Fruit fly (Drosophila melanogaster): Measurements from ENCODE around the gene drpr.
A peak's percentile ranks its signal among the peaks of the same experiment; 100 is the strongest.

Gene drpr

dm6 chr3L:1683091-1683490, 47.8 kb downstream of the drpr start (continued):
- TF ChIP-seq Sox102F (GFP tag; optimal IDR thresholded peaks at IDR 0.05) (peak; percentile 41), CG11902 (GFP tag; optimal IDR thresholded peaks at IDR 0.05) (peak; percentile 38), dsx (GFP tag; optimal IDR thresholded peaks at IDR 0.05; ENCODE audit: poor library complexity, severe bottlenecking) (peak; percentile 61), CG6854 (GFP tag; optimal IDR thresholded peaks at IDR 0.05) (no peak), topi (GFP tag; optimal IDR thresholded peaks at IDR 0.05) (peak; percentile 63), OdsH (GFP tag; optimal IDR thresholded peaks at IDR 0.05) (peak; percentile 49), CG11294 (GFP tag; IDR thresholded peaks at IDR 0.05) (0 out of 2 replicates have a peak, but pooled peaks have one; percentile 17), CG8119 (GFP tag; IDR thresholded peaks at IDR 0.05) (peak; percentile 53; the same call in 1 of the 3 replicates)

dm6 chr3L:1679394-1679793, 51.5 kb downstream of the drpr start:
- TF ChIP-seq Eip75B (GFP tag; optimal IDR thresholded peaks at IDR 0.05) (no peak), CG11762 (GFP tag; optimal IDR thresholded peaks at IDR 0.05; ENCODE audit: insufficient read depth) (no peak), Blimp-1 (GFP tag; optimal IDR thresholded peaks at IDR 0.05) (no peak), salr (GFP tag; optimal IDR thresholded peaks at IDR 0.05) (no peak), CG11902 (GFP tag; optimal IDR thresholded peaks at IDR 0.05) (peak; percentile 2), CG6276 (GFP tag; optimal IDR thresholded peaks at IDR 0.05) (no peak), Hr4 (GFP tag; optimal IDR thresholded peaks at IDR 0.05) (no peak), cyc (GFP tag; optimal IDR thresholded peaks at IDR 0.05) (no peak), Ets96B (tag; optimal IDR thresholded peaks at IDR 0.05) (peak; percentile 47), Met (GFP tag; optimal IDR thresholded peaks at IDR 0.05) (peak; percentile 26), CG32006 (GFP tag; optimal IDR thresholded peaks at IDR 0.05) (no peak), svp (GFP tag) (peak; percentile 62), Sox102F (GFP tag; optimal IDR thresholded peaks at IDR 0.05) (no peak), CG10669 (GFP tag; optimal IDR thresholded peaks at IDR 0.05) (peak; percentile 28), CG3919 (GFP tag; optimal IDR thresholded peaks at IDR 0.05) (peak; percentile 26), CG8632 (GFP tag; optimal IDR thresholded peaks at IDR 0.05) (no peak), CG9139 (GFP tag; optimal IDR thresholded peaks at IDR 0.05) (no peak), Smox (GFP tag; optimal IDR thresholded peaks at IDR 0.05) (no peak), CG34406 (GFP tag; optimal IDR thresholded peaks at IDR 0.05) (no peak), OdsH (GFP tag; optimal IDR thresholded peaks at IDR 0.05) (no peak), eg (GFP tag; IDR thresholded peaks at IDR 0.05) (no peak), fd85E (GFP tag; optimal IDR thresholded peaks at IDR 0.05) (no peak), Eip78C (GFP tag) (peak; percentile 78), Lpt (GFP tag; optimal IDR thresholded peaks at IDR 0.05) (no peak), Sox15 (GFP tag; optimal IDR thresholded peaks at IDR 0.05) (no peak), lz (GFP tag; optimal IDR thresholded peaks at IDR 0.05) (no peak), Eip93F (GFP tag; optimal IDR thresholded peaks at IDR 0.05) (no peak), pdm3 (GFP tag; optimal IDR thresholded peaks at IDR 0.05) (peak; percentile 24), fd59A (GFP tag; optimal IDR thresholded peaks at IDR 0.05) (no peak), Hr39 (GFP tag; optimal IDR thresholded peaks at IDR 0.05) (no peak), Ets21C (GFP tag; optimal IDR thresholded peaks at IDR 0.05) (no peak), CG3032 (tag; optimal IDR thresholded peaks at IDR 0.05) (peak; percentile 38), achi (GFP tag; optimal IDR thresholded peaks at IDR 0.05) (peak; percentile 17), Gug (GFP tag; IDR thresholded peaks at IDR 0.05) (no peak), dsx (GFP tag; optimal IDR thresholded peaks at IDR 0.05; ENCODE audit: poor library complexity, severe bottlenecking) (peak; percentile 44), CG1621 (tag; optimal IDR thresholded peaks at IDR 0.05) (peak; percentile 12), CG7368 (GFP tag; optimal IDR thresholded peaks at IDR 0.05) (no peak), esn (GFP tag; optimal IDR thresholded peaks at IDR 0.05) (no peak), spab (GFP tag; optimal IDR thresholded peaks at IDR 0.05) (peak; percentile 15), topi (GFP tag; optimal IDR thresholded peaks at IDR 0.05) (no peak), CG10631 (GFP tag; optimal IDR thresholded peaks at IDR 0.05) (peak; percentile 6), CG6163 (GFP tag; IDR thresholded peaks at IDR 0.05) (0 out of 3 replicates have a peak, but pooled peaks have one; percentile 43), dac (GFP tag; optimal IDR thresholded peaks at IDR 0.05) (no peak), CG4318 (GFP tag; optimal IDR thresholded peaks at IDR 0.05) (no peak), CG8119 (GFP tag; IDR thresholded peaks at IDR 0.05) (0 out of 3 replicates have a peak, but pooled peaks have one; percentile 21), acj6 (GFP tag; optimal IDR thresholded peaks at IDR 0.05) (peak; percentile 3), fkh (GFP tag; optimal IDR thresholded peaks at IDR 0.05) (no peak), CG15336 (GFP tag; IDR thresholded peaks at IDR 0.05) (no peak)
